Fruit fly (Drosophila melanogaster) whole organism, embryonic: ENCODE results near the gene CG31548.

Experiments used
- CG10209 ChIP-seq: fragments of 200-800 bp; sonication (Bioruptor generic); optimal IDR thresholded peaks from 3 replicates; lab custom pipeline; 2017; ENCODE audit warnings: missing biosample characterization, mild to moderate bottlenecking, missing genetic modification characterization, missing genetic modification reagents
- CTCF ChIP-seq: fragments of 200-800 bp; sonication (Bioruptor generic); optimal IDR thresholded peaks from 2 replicates; lab custom pipeline; 2017; ENCODE audit warnings: missing biosample characterization, mild to moderate bottlenecking, missing genetic modification characterization, moderate library complexity
- Drgx ChIP-seq: fragments of 200-800 bp; sonication (Bioruptor generic); IDR thresholded peaks from 2 replicates; pipeline ENCODE4 v1.3.6; 2022; ENCODE audit warnings: missing biosample characterization, missing genetic modification characterization
- Ets65A ChIP-seq: fragments of 200-800 bp; sonication (Bioruptor generic); peaks from one replicate; lab custom pipeline; 2016; ENCODE audit warnings: missing biosample characterization, missing genetic modification characterization
- chm ChIP-seq: fragments of 200-800 bp; sonication (Bioruptor generic); IDR thresholded peaks from 2 replicates; pipeline ENCODE4 v1.3.6; 2022; ENCODE audit warnings: missing biosample characterization, missing genetic modification characterization
- pan ChIP-seq, 4 experiments: fragments of >200 bp in 3 of 4; fragments of 200-800 bp in 1 of 4; sonication (Bioruptor generic) in 1 of 4; optimal IDR thresholded peaks in 3 of 4; IDR thresholded peaks in 1 of 4; 2 replicates each; pipeline versions ENCODE4 v1.3.6 to Lab custom; 2017 to 2022; ENCODE audit warnings: missing biosample characterization in 2 of 4, missing genetic modification characterization in 2 of 4, mixed read lengths in 1 of 4
- pb ChIP-seq: fragments of 200-800 bp; sonication (Bioruptor generic); optimal IDR thresholded peaks from 3 replicates; lab custom pipeline; 2016; ENCODE audit warnings: missing biosample characterization, missing genetic modification characterization
- pnt ChIP-seq: fragments of 200-800 bp; sonication (Bioruptor generic); optimal IDR thresholded peaks from 3 replicates; lab custom pipeline; 2016; ENCODE audit warnings: missing biosample characterization, missing genetic modification characterization

DNA sequence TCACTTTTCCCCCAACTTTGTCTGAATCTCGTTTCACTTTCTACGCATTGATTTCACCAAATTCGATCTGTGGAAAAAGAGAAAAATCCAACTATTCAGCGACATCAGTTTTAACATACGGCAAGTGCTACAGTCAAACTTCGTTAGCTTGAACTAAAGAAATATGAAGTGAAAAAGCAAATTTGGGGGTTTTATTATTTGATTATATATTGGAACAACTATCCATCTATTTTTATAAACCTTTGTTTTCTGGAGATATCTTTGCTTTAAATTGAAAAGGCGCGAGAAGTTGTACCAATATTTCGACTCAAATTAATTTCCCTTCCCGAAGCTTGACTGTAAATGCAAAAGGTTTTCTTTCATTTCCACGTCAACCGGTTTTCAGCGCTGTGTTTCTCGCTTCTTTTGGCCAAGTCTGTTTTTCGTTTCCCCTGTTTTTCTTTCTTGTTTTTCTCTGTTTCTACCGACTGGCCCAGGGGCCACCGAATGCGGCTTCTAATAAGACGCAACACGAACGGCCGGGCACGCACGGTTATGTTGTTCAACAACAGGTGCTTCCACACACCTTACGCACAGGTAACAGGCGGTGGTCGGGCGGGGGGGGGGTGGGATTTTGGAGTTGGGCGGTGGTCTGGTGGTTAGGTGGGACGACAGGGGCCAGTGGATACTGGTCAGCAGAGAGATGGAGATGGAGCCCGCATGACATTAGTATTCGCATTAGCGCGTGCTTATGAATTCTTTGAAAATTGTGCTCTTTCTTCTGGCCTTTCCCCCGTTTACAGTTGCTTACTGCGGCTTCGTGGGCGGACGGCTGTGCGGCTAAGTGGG lies 46.5 kb upstream of the CG31548 start:
- peak; percentile 22 for TF ChIP-seq pb (GFP tag; lab: Kevin White, UChicago)
- TF ChIP-seq pnt (GFP tag; lab: Kevin White, UChicago): peak; percentile 50
- TF ChIP-seq Ets65A (GFP tag; lab: Kevin White, UChicago): no peak
- no peak for TF ChIP-seq chm (GFP tag; lab: Robert Waterston, UW)
- peak; percentile 50 for TF ChIP-seq CG10209
- TF ChIP-seq CTCF (GFP tag; lab: Kevin White, UChicago): no peak
- TF ChIP-seq pan (optimal IDR thresholded peaks at IDR 0.05; lab: Kevin White, UChicago): no peak
- TF ChIP-seq pan (GFP tag; optimal IDR thresholded peaks at IDR 0.05 in 1 of 2, IDR thresholded peaks at IDR 0.05 in 1 of 2): peak in 1 of 2 experiments; percentile 70
- TF ChIP-seq Drgx (GFP tag; lab: Robert Waterston, UW): peak; percentile 84
